Worm (Caenorhabditis elegans) whole organism, L4 larva: ENCODE data around the gene D1054.5.

Source experiments
- F37D6.2 ChIP-seq: sonication (generic microtip); optimal IDR thresholded peaks from 2 replicates; lab custom pipeline; 2016; ENCODE audit warnings: mild to moderate bottlenecking, missing genetic modification characterization, missing compliant biosample characterization
- ceh-20 ChIP-seq: fragments of 200-800 bp; sonication (Bioruptor generic); IDR thresholded peaks from 2 replicates; pipeline ENCODE4 v1.3.6; 2022; ENCODE audit warnings: missing genetic modification reagents, missing genetic modification characterization, missing compliant biosample characterization
- nhr-111 ChIP-seq: fragments of 200-800 bp; sonication (Bioruptor generic); optimal IDR thresholded peaks from 2 replicates; lab custom pipeline; 2018; ENCODE audit warnings: mild to moderate bottlenecking, missing genetic modification characterization, missing compliant biosample characterization

DNA sequence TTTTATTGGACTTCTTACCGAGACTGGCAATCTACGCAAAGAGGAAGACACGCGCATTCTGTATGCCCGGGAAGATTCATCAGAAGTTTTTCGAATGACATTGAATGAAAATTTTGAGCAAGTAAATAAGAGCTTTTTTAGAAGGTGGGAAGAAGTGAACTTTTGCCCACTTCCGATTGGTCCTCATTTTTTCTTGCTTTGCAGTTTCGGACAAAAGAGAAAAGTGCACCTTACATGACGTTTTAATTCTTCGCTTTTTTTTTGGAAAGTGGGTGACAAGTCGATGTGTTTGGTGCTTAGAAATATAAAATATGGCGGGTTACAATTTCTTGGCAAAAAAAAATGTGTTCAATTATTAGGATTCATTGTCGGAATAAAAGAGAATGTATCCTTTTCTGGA is 28.0 kb upstream of the D1054.5 start, which contains the start of gene secs-1:
- no peak for TF ChIP-seq nhr-111 (GFP tag; lab: Kevin White, UChicago)
- TF ChIP-seq ceh-20 (GFP tag; lab: Robert Waterston, UW), result no peak
- no peak for TF ChIP-seq F37D6.2 (tag; lab: Kevin White, UChicago)
